Fruit fly (Drosophila melanogaster) whole organism, pupa: ENCODE data around the gene mldr.

Experiments used
- CG13204 ChIP-seq: fragments of 200-800 bp; sonication (Bioruptor generic); optimal IDR thresholded peaks from 2 replicates; lab custom pipeline; 2018; ENCODE audit warnings: missing biosample characterization, mild to moderate bottlenecking, missing genetic modification characterization, moderate library complexity
- CG17806 ChIP-seq: fragments of 200-800 bp; sonication (Bioruptor generic); optimal IDR thresholded peaks from 2 replicates; lab custom pipeline; 2018; ENCODE audit warnings: missing biosample characterization, mild to moderate bottlenecking, missing genetic modification characterization, moderate library complexity
- CG32121 ChIP-seq: fragments of 200-800 bp; sonication (Bioruptor generic); IDR thresholded peaks from 2 replicates; pipeline ENCODE4 v1.3.6; 2022; ENCODE audit warnings: missing biosample characterization, missing genetic modification characterization
- CG8159 ChIP-seq: fragments of 200-800 bp; sonication (Bioruptor generic); optimal IDR thresholded peaks from 3 replicates; lab custom pipeline; 2018; ENCODE audit warnings: missing biosample characterization, mild to moderate bottlenecking, missing genetic modification characterization, moderate library complexity
- CG8301 ChIP-seq: fragments of 200-800 bp; sonication (Bioruptor generic); optimal IDR thresholded peaks from 2 replicates; lab custom pipeline; 2018; ENCODE audit warnings: missing biosample characterization, mild to moderate bottlenecking, missing genetic modification characterization
- CG9948 ChIP-seq: fragments of 200-800 bp; sonication (Bioruptor generic); optimal IDR thresholded peaks from 2 replicates; lab custom pipeline; 2018; ENCODE audit warnings: missing biosample characterization, mild to moderate bottlenecking, missing genetic modification characterization, moderate library complexity
- D1 ChIP-seq: fragments of 200-800 bp; sonication (Bioruptor generic); optimal IDR thresholded peaks from 2 replicates; lab custom pipeline; 2018; ENCODE audit warnings: missing biosample characterization, mild to moderate bottlenecking, missing genetic modification characterization, moderate library complexity
- Pif1B ChIP-seq: fragments of 200-800 bp; sonication (Bioruptor generic); optimal IDR thresholded peaks from 3 replicates; lab custom pipeline; 2016; ENCODE audit warnings: missing biosample characterization, missing genetic modification characterization

- TF ChIP-seq CG17806 (tag; lab: Kevin White, UChicago) (no peak), Pif1B (no peak), CG13204 (GFP tag; lab: Kevin White, UChicago) (no peak), D1 (no peak), CG9948 (tag; lab: Kevin White, UChicago) (no peak), CG8301 (no peak), CG8159 (tag; lab: Kevin White, UChicago) (no peak), CG32121 (GFP tag; lab: Robert Waterston, UW) (no peak)
These were observed 12.6 kb downstream of the mldr start, which contains the start of gene CG3823 for dm6 chrX:6303675-6304074.
